Worm (Caenorhabditis elegans) whole organism, L1 larva: ENCODE data around the gene ghi-1.

Source experiments
- C04F5.9 ChIP-seq: sonication (generic microtip); optimal IDR thresholded peaks from 2 replicates; lab custom pipeline; 2016; ENCODE audit warnings: missing genetic modification characterization, missing compliant biosample characterization
- C16A3.4 ChIP-seq: fragments of 150-350 bp; optimal IDR thresholded peaks from 2 replicates; lab custom pipeline; 2014; ENCODE audit warnings: missing biosample characterization, missing genetic modification characterization
- F16B12.6 ChIP-seq: fragments of 150-350 bp; optimal IDR thresholded peaks from 2 replicates; lab custom pipeline; 2014; ENCODE audit warnings: missing biosample characterization, missing genetic modification characterization
- alr-1 ChIP-seq: fragments of 200-800 bp; sonication (Bioruptor generic); optimal IDR thresholded peaks from 2 replicates; lab custom pipeline; 2018; ENCODE audit warnings: borderline replicate concordance, mild to moderate bottlenecking, missing genetic modification characterization, missing compliant biosample characterization
- blmp-1 ChIP-seq: fragments of 150-350 bp; optimal IDR thresholded peaks from 2 replicates; lab custom pipeline; 2014; ENCODE audit warnings: missing biosample characterization, missing genetic modification characterization
- ceh-8 ChIP-seq: fragments of 200-800 bp; sonication (Bioruptor generic); optimal IDR thresholded peaks from 2 replicates; lab custom pipeline; 2018; ENCODE audit warnings: mild to moderate bottlenecking, missing genetic modification characterization, moderate library complexity, missing compliant biosample characterization
- ceh-82 ChIP-seq, 3 experiments: fragments of 150-350 bp in 1 of 3; sonication (generic microtip) in 2 of 3; optimal IDR thresholded peaks; 2 replicates each; lab custom pipeline; 2014 to 2017; ENCODE audit warnings: missing biosample characterization in 3 of 3, missing genetic modification characterization in 3 of 3
- dpl-1 ChIP-seq, 3 experiments: fragments of 150-350 bp in 2 of 3; sonication (generic microtip) in 1 of 3; optimal IDR thresholded peaks; 2 replicates each; lab custom pipeline; 2014 to 2017; ENCODE audit warnings: missing biosample characterization in 3 of 3, missing genetic modification characterization in 3 of 3, missing genetic modification reagents in 3 of 3
- dsc-1 ChIP-seq: sonication (generic microtip); optimal IDR thresholded peaks from 2 replicates; lab custom pipeline; 2016; ENCODE audit warnings: mild to moderate bottlenecking, missing genetic modification characterization, missing compliant biosample characterization
- efl-1 ChIP-seq, 4 experiments: fragments of 150-350 bp; optimal IDR thresholded peaks in 3 of 4; peaks in 1 of 4; 1 replicate in 1 of 4; 2 replicates in 3 of 4; lab custom pipeline; 2014; ENCODE audit warnings: missing biosample characterization in 2 of 4, missing genetic modification characterization in 2 of 4, missing genetic modification reagents in 2 of 4
- egl-27 ChIP-seq, 2 experiments: fragments of 150-350 bp in 1 of 2; sonication (generic microtip); optimal IDR thresholded peaks; 3 replicates each; lab custom pipeline; 2017 to 2018; ENCODE audit warnings: missing biosample characterization in 2 of 2, missing genetic modification characterization in 2 of 2, missing genetic modification reagents in 2 of 2
- elt-2 ChIP-seq: sonication (generic microtip); optimal IDR thresholded peaks from 2 replicates; lab custom pipeline; 2016; ENCODE audit warnings: missing genetic modification characterization, mild to moderate bottlenecking, inconsistent platforms, missing compliant biosample characterization, missing genetic modification reagents
- elt-3 ChIP-seq, 6 experiments: fragments of 150-350 bp in 1 of 6; sonication (generic microtip); optimal IDR thresholded peaks; 2 replicates each; lab custom pipeline; 2017 to 2018; ENCODE audit warnings: missing biosample characterization in 6 of 6, missing genetic modification characterization in 6 of 6, inconsistent platforms in 1 of 6
- irx-1 ChIP-seq: sonication (generic microtip); optimal IDR thresholded peaks from 2 replicates; lab custom pipeline; 2016; ENCODE audit warnings: missing genetic modification characterization, missing compliant biosample characterization
- jun-1 ChIP-seq: fragments of 150-350 bp; optimal IDR thresholded peaks from 2 replicates; lab custom pipeline; 2014; ENCODE audit warnings: missing biosample characterization, missing genetic modification reagents, missing genetic modification characterization
- lin-14 ChIP-seq: fragments of 200-800 bp; sonication (Bioruptor generic); optimal IDR thresholded peaks from 2 replicates; lab custom pipeline; 2018; ENCODE audit warnings: mild to moderate bottlenecking, missing genetic modification characterization, moderate library complexity, missing compliant biosample characterization
- lin-35 ChIP-seq, 2 experiments: fragments of 150-350 bp; optimal IDR thresholded peaks; 2 replicates each; lab custom pipeline; 2014; ENCODE audit warnings: missing biosample characterization in 2 of 2, missing genetic modification characterization in 2 of 2, missing genetic modification reagents in 2 of 2
- lir-3 ChIP-seq: sonication (generic microtip); optimal IDR thresholded peaks from 2 replicates; lab custom pipeline; 2016; ENCODE audit warnings: mild to moderate bottlenecking, missing genetic modification characterization, moderate library complexity, missing compliant biosample characterization; ENCODE audit not compliant: poor library complexity
- lsy-2 ChIP-seq, 2 experiments: fragments of 150-350 bp; optimal IDR thresholded peaks; 2 replicates each; lab custom pipeline; 2014; ENCODE audit warnings: missing biosample characterization in 2 of 2, missing genetic modification characterization in 2 of 2
- mdl-1 ChIP-seq, 2 experiments: fragments of 150-350 bp; optimal IDR thresholded peaks; 2 replicates each; lab custom pipeline; 2014 to 2017; ENCODE audit warnings: missing biosample characterization in 2 of 2, missing genetic modification characterization in 2 of 2, inconsistent platforms in 1 of 2
- mef-2 ChIP-seq: fragments of 150-350 bp; optimal IDR thresholded peaks from 2 replicates; lab custom pipeline; 2014; ENCODE audit warnings: missing biosample characterization, missing genetic modification characterization
- mep-1 ChIP-seq: fragments of 150-350 bp; optimal IDR thresholded peaks from 2 replicates; lab custom pipeline; 2014; ENCODE audit warnings: missing biosample characterization, missing genetic modification characterization
- nhr-20 ChIP-seq: sonication (generic microtip); optimal IDR thresholded peaks from 2 replicates; lab custom pipeline; 2016; ENCODE audit warnings: mild to moderate bottlenecking, missing genetic modification characterization, missing compliant biosample characterization
- nhr-47 ChIP-seq: sonication (generic microtip); optimal IDR thresholded peaks from 2 replicates; lab custom pipeline; 2016; ENCODE audit warnings: mild to moderate bottlenecking, missing genetic modification characterization, moderate library complexity, missing compliant biosample characterization
- nhr-71 ChIP-seq: sonication (generic microtip); optimal IDR thresholded peaks from 2 replicates; lab custom pipeline; 2016; ENCODE audit warnings: mild to moderate bottlenecking, missing genetic modification characterization, moderate library complexity, missing compliant biosample characterization
- nhr-76 ChIP-seq: sonication (generic microtip); optimal IDR thresholded peaks from 2 replicates; lab custom pipeline; 2017; ENCODE audit warnings: missing biosample characterization, missing genetic modification characterization
- nhr-85 ChIP-seq: sonication (generic microtip); peaks from one replicate; lab custom pipeline; 2016; ENCODE audit warnings: missing genetic modification characterization, inconsistent platforms, missing compliant biosample characterization
- nhr-90 ChIP-seq: sonication (generic microtip); optimal IDR thresholded peaks from 2 replicates; lab custom pipeline; 2016; ENCODE audit warnings: mild to moderate bottlenecking, missing genetic modification characterization, missing compliant biosample characterization; ENCODE audit not compliant: poor library complexity
- pqm-1 ChIP-seq: sonication (generic microtip); optimal IDR thresholded peaks from 3 replicates; lab custom pipeline; 2017; ENCODE audit warnings: missing biosample characterization, missing genetic modification characterization
- rnt-1 ChIP-seq: sonication (generic microtip); optimal IDR thresholded peaks from 2 replicates; lab custom pipeline; 2016; ENCODE audit warnings: mild to moderate bottlenecking, missing genetic modification characterization, moderate library complexity, missing compliant biosample characterization
- sox-4 ChIP-seq: sonication (generic microtip); optimal IDR thresholded peaks from 2 replicates; lab custom pipeline; 2016; ENCODE audit warnings: missing genetic modification characterization, missing compliant biosample characterization
- sup-37 ChIP-seq: fragments of 200-800 bp; sonication (Bioruptor generic); optimal IDR thresholded peaks from 2 replicates; lab custom pipeline; 2018; ENCODE audit warnings: mild to moderate bottlenecking, missing genetic modification characterization, missing compliant biosample characterization
- swsn-7 ChIP-seq: sonication (generic microtip); optimal IDR thresholded peaks from 2 replicates; lab custom pipeline; 2016; ENCODE audit warnings: missing genetic modification characterization, missing compliant biosample characterization
- tlp-1 ChIP-seq: fragments of 150-350 bp; optimal IDR thresholded peaks from 2 replicates; lab custom pipeline; 2014; ENCODE audit warnings: missing biosample characterization, missing genetic modification characterization
- unc-130 ChIP-seq: fragments of 150-350 bp; optimal IDR thresholded peaks from 2 replicates; lab custom pipeline; 2017; ENCODE audit warnings: missing biosample characterization, missing genetic modification characterization, inconsistent platforms
- unc-30 ChIP-seq: sonication (generic microtip); optimal IDR thresholded peaks from 2 replicates; lab custom pipeline; 2017; ENCODE audit warnings: missing biosample characterization, missing genetic modification characterization
- unc-98 ChIP-seq: fragments of 200-800 bp; sonication (Bioruptor generic); IDR thresholded peaks from 2 replicates; pipeline ENCODE4 v1.3.6; 2022; ENCODE audit warnings: missing genetic modification characterization, missing compliant biosample characterization
- xbp-1 ChIP-seq: sonication (generic microtip); optimal IDR thresholded peaks from 2 replicates; lab custom pipeline; 2016; ENCODE audit warnings: missing genetic modification characterization, missing compliant biosample characterization
- zip-4 ChIP-seq: fragments of 200-800 bp; sonication (Bioruptor generic); optimal IDR thresholded peaks from 2 replicates; lab custom pipeline; 2018; ENCODE audit warnings: mild to moderate bottlenecking, missing genetic modification characterization, moderate library complexity, missing compliant biosample characterization

The ghi-1 gene

ce11 chrII:11602387-11602960, 44.1 kb upstream of the ghi-1 start (continued):
- peak; percentile 51 for TF ChIP-seq rnt-1 (tag; lab: Kevin White, UChicago)
- TF ChIP-seq sox-4 (tag; lab: Kevin White, UChicago), result no peak
- TF ChIP-seq jun-1 (tag; lab: Kevin White, UChicago), result no peak
- TF ChIP-seq nhr-85 (tag; lab: Kevin White, UChicago), result no peak
- no peak for TF ChIP-seq nhr-47 (tag; lab: Kevin White, UChicago)
- peak in 1 of 2 experiments; percentile 19 for TF ChIP-seq efl-1 (optimal IDR thresholded peaks at IDR 0.05; lab: Kevin White, UChicago)
- TF ChIP-seq efl-1 (GFP tag; optimal IDR thresholded peaks at IDR 0.05 in 1 of 2; lab: Kevin White, UChicago), result peak in 1 of 2 experiments; percentile 57
- no peak for TF ChIP-seq unc-98 (GFP tag; lab: Robert Waterston, UW)
- TF ChIP-seq xbp-1 (tag; lab: Kevin White, UChicago), result no peak
- TF ChIP-seq lsy-2 (tag; optimal IDR thresholded peaks at IDR 0.05; lab: Kevin White, UChicago), result peak in 1 of 2 experiments; percentile 1
- no peak for TF ChIP-seq zip-4 (GFP tag; lab: Kevin White, UChicago)
- TF ChIP-seq ceh-8 (GFP tag; lab: Kevin White, UChicago), result no peak
- no peak for TF ChIP-seq pqm-1
- TF ChIP-seq nhr-76 (tag; lab: Kevin White, UChicago), result no peak
- TF ChIP-seq dsc-1 (tag; lab: Kevin White, UChicago), result peak; percentile 62
- TF ChIP-seq egl-27 (tag; optimal IDR thresholded peaks at IDR 0.05; lab: Kevin White, UChicago), result no peak
- TF ChIP-seq F16B12.6 (tag; lab: Kevin White, UChicago), result no peak

- TF ChIP-seq unc-30 (tag; lab: Kevin White, UChicago) (no peak), mef-2 (no peak), lin-14 (GFP tag; lab: Kevin White, UChicago) (peak; percentile 0), unc-130 (tag; lab: Kevin White, UChicago) (no peak), C16A3.4 (tag; lab: Kevin White, UChicago) (no peak), swsn-7 (tag; lab: Kevin White, UChicago) (no peak), nhr-90 (no peak), lin-35 (GFP tag; optimal IDR thresholded peaks at IDR 0.05; lab: Kevin White, UChicago) (peak in 1 of 2 experiments; percentile 2), irx-1 (tag; lab: Kevin White, UChicago) (no peak), lir-3 (tag; lab: Kevin White, UChicago) (no peak), efl-1 (optimal IDR thresholded peaks at IDR 0.05; lab: Kevin White, UChicago) (no peak), efl-1 (GFP tag; optimal IDR thresholded peaks at IDR 0.05 in 1 of 2; lab: Kevin White, UChicago) (peak in 1 of 2 experiments; percentile 64), elt-2 (peak; percentile 74), rnt-1 (tag; lab: Kevin White, UChicago) (no peak), lsy-2 (tag; optimal IDR thresholded peaks at IDR 0.05; lab: Kevin White, UChicago) (no peak), sup-37 (GFP tag; lab: Kevin White, UChicago) (no peak)
These were observed 41.9 kb upstream of the ghi-1 start for ce11 chrII:11604613-11605012.

- TF ChIP-seq dpl-1 (GFP tag; optimal IDR thresholded peaks at IDR 0.05; lab: Kevin White, UChicago) (no peak), elt-3 (tag; optimal IDR thresholded peaks at IDR 0.05; lab: Kevin White, UChicago) (peak in 5 of 6 experiments; percentile 62 to 99 (median 75)), tlp-1 (tag; lab: Kevin White, UChicago) (peak; percentile 55), mdl-1 (tag; optimal IDR thresholded peaks at IDR 0.05; lab: Kevin White, UChicago) (peak in 1 of 2 experiments; percentile 10), nhr-71 (tag; lab: Kevin White, UChicago) (peak; percentile 23), lin-35 (GFP tag; optimal IDR thresholded peaks at IDR 0.05; lab: Kevin White, UChicago) (peak in 1 of 2 experiments; percentile 44), nhr-85 (tag; lab: Kevin White, UChicago) (peak; percentile 72), nhr-20 (tag; lab: Kevin White, UChicago) (peak; percentile 40), efl-1 (optimal IDR thresholded peaks at IDR 0.05; lab: Kevin White, UChicago) (no peak), efl-1 (GFP tag; optimal IDR thresholded peaks at IDR 0.05 in 1 of 2; lab: Kevin White, UChicago) (no peak), alr-1 (tag; lab: Kevin White, UChicago) (no peak), elt-2 (peak; percentile 80), zip-4 (GFP tag; lab: Kevin White, UChicago) (no peak), mep-1 (tag; lab: Kevin White, UChicago) (no peak), C04F5.9 (tag; lab: Kevin White, UChicago) (no peak), lin-14 (GFP tag; lab: Kevin White, UChicago) (peak; percentile 45), blmp-1 (peak; percentile 50), pqm-1 (peak; percentile 18), ceh-82 (tag; optimal IDR thresholded peaks at IDR 0.05; lab: Kevin White, UChicago) (no peak), lsy-2 (tag; optimal IDR thresholded peaks at IDR 0.05; lab: Kevin White, UChicago) (peak in 1 of 2 experiments; percentile 20)
These were observed 35.1 kb upstream of the ghi-1 start for ce11 chrII:11611462-11611861.
